Fruit fly (Drosophila melanogaster) whole organism, embryonic: ENCODE measurements around the gene Gnpat.

Experiments used
- CG11456 ChIP-seq: fragments of 200-800 bp; sonication (Bioruptor generic); IDR thresholded peaks from 3 replicates; pipeline ENCODE4 v1.3.6; 2022; ENCODE audit warnings: missing biosample characterization, missing genetic modification characterization
- CG13287 ChIP-seq: fragments of 200-800 bp; sonication (Bioruptor generic); IDR thresholded peaks from 2 replicates; pipeline ENCODE4 v1.3.6; 2022; ENCODE audit warnings: missing biosample characterization, missing genetic modification characterization; ENCODE audit not compliant: partially characterized antibody
- H15 ChIP-seq: fragments of 200-800 bp; sonication (Bioruptor generic); IDR thresholded peaks from 3 replicates; pipeline ENCODE4 v1.3.6; 2022; ENCODE audit warnings: missing biosample characterization, missing genetic modification characterization
- dysf ChIP-seq: fragments of 200-800 bp; sonication (Bioruptor generic); IDR thresholded peaks from 3 replicates; pipeline ENCODE4 v1.3.6; 2022; ENCODE audit warnings: missing biosample characterization, missing genetic modification characterization

- TF ChIP-seq CG11456 = no peak
- no peak for TF ChIP-seq dysf (GFP tag; lab: Robert Waterston, UW)
- TF ChIP-seq CG13287 = no peak
- TF ChIP-seq H15 (GFP tag; lab: Robert Waterston, UW) = no peak
These were observed 18.7 kb downstream of the Gnpat start for dm6 chr3R:25471853-25472634.
